Fruit fly (Drosophila melanogaster) whole organism, embryonic: ENCODE measurements around the gene CG17108.

Source experiments
- Hr39 ChIP-seq: fragments of >200 bp; optimal IDR thresholded peaks from 2 replicates; lab custom pipeline; 2017
- Usf ChIP-seq: fragments of 200-800 bp; sonication (Bioruptor generic); optimal IDR thresholded peaks from 2 replicates; lab custom pipeline; 2017; ENCODE audit warnings: missing genotype, missing biosample characterization, missing genetic modification characterization
- Xrp1 ChIP-seq: fragments of 200-800 bp; sonication (Bioruptor generic); IDR thresholded peaks from 2 replicates; pipeline ENCODE4 v1.3.6; 2022; ENCODE audit warnings: missing biosample characterization, missing genetic modification characterization
- gt ChIP-seq: fragments of 200-800 bp; sonication (Bioruptor generic); IDR thresholded peaks from 2 replicates; pipeline ENCODE4 v1.3.6; 2022; ENCODE audit warnings: missing biosample characterization, missing genetic modification characterization
- h ChIP-seq: fragments of >200 bp; optimal IDR thresholded peaks from 2 replicates; lab custom pipeline; 2017
- ro ChIP-seq: fragments of 200-800 bp; sonication (Bioruptor generic); IDR thresholded peaks from 2 replicates; pipeline ENCODE4 v1.3.6; 2022; ENCODE audit warnings: missing biosample characterization, missing genetic modification characterization

- no peak for TF ChIP-seq Hr39
- no peak for TF ChIP-seq gt (GFP tag; lab: Robert Waterston, UW)
- no peak for TF ChIP-seq ro (GFP tag; lab: Robert Waterston, UW)
- no peak for TF ChIP-seq h (lab: Kevin White, UChicago)
- no peak for TF ChIP-seq Usf (GFP tag; lab: Kevin White, UChicago)
- no peak for TF ChIP-seq Xrp1 (GFP tag; lab: Robert Waterston, UW)
These were observed 30.0 kb upstream of the CG17108 start, which contains the start of gene CG6431 for dm6 chr2L:10723903-10724302.
